Fruit fly (Drosophila melanogaster) S2 (cell line): Measurements from ENCODE around the gene CG4456.

Source experiments
- CG8478 ChIP-seq: fragments of >200 bp; optimal IDR thresholded peaks from 2 replicates; lab custom pipeline; 2018
- CTCF ChIP-seq, 2 experiments: fragments of >200 bp; optimal IDR thresholded peaks; 2 replicates each; lab custom pipeline; 2018

DNA sequence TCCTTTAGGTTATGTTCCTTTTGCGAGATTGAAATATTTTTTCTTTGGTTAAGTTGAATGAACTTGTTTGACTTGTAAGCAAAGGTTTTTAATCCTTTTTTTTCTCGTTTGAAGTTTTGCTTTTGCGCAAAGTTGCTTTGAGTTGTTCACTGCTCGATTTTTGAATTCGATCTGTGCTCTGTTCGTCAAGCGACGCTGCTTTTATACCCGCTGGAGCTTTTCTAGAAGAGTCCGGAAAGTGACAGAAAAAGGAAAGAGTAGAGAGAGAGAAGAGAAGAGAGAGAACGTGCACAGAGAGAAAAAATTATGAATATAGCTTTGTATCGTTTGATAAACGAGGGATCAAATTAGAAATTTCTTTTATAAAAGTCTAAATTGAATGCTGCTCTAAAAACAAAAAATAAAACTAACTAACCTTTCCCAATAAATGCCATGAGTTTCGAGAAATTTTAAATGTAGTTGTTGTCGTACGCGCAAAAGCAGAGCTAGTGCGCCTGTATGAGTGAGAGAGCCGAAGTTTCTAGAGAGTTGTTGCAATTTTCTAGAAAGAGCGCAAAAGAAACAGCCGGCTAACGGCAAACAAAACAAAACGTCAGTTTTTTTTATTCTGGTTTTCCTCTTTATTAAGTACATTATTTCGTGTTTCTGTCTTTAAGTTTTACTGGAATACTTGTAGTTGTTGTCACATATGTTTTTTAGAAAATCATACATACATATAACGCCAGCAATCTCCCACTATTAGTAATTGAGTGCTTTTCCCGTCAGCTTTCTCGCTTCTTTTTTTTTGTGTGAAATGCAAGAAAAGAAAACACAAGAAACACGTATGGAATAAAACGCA lies 4.9 kb downstream of the CG4456 start, which contains the start of gene Hsp26:
- TF ChIP-seq CTCF (optimal IDR thresholded peaks at IDR 0.05; lab: Kevin White, UChicago) (no peak), CG8478 (lab: Kevin White, UChicago) (no peak)
